Fruit fly (Drosophila melanogaster) whole organism, embryonic: Measurements from ENCODE around the gene tra.

Experiments used
- Awh ChIP-seq: fragments of 200-800 bp; sonication (Bioruptor generic); IDR thresholded peaks from 2 replicates; pipeline ENCODE4, ENCODE4 v1.3.6; 2022; ENCODE audit warnings: missing biosample characterization, missing genetic modification characterization
- CG10147 ChIP-seq: fragments of 200-800 bp; sonication (Bioruptor generic); optimal IDR thresholded peaks from 2 replicates; lab custom pipeline; 2019; ENCODE audit warnings: missing biosample characterization, mild to moderate bottlenecking, missing genetic modification characterization, moderate library complexity
- CG10267 ChIP-seq: fragments of 200-800 bp; sonication (Bioruptor generic); optimal IDR thresholded peaks from 2 replicates; lab custom pipeline; 2018; ENCODE audit warnings: missing biosample characterization, mild to moderate bottlenecking, missing genetic modification characterization, moderate library complexity
- CG10979 ChIP-seq: fragments of 200-800 bp; sonication (Bioruptor generic); optimal IDR thresholded peaks from 2 replicates; lab custom pipeline; 2018; ENCODE audit warnings: missing biosample characterization, mild to moderate bottlenecking, missing genetic modification characterization, moderate library complexity
- CG11504 ChIP-seq: fragments of 200-800 bp; sonication (Bioruptor generic); optimal IDR thresholded peaks from 3 replicates; lab custom pipeline; 2019; ENCODE audit warnings: missing biosample characterization, mild to moderate bottlenecking, missing genetic modification characterization, moderate library complexity
- CG12659 ChIP-seq: fragments of 200-800 bp; sonication (Bioruptor generic); optimal IDR thresholded peaks from 3 replicates; lab custom pipeline; 2017; ENCODE audit warnings: mild to moderate bottlenecking, missing biosample characterization, missing genetic modification reagents, missing genetic modification characterization
- CG14710 ChIP-seq: fragments of 200-800 bp; sonication (Bioruptor generic); optimal IDR thresholded peaks from 3 replicates; lab custom pipeline; 2019; ENCODE audit warnings: missing biosample characterization, mild to moderate bottlenecking, missing genetic modification characterization, moderate library complexity
- CG15269 ChIP-seq: fragments of 200-800 bp; sonication (Bioruptor generic); optimal IDR thresholded peaks from 2 replicates; lab custom pipeline; 2018; ENCODE audit warnings: missing biosample characterization, mild to moderate bottlenecking, missing genetic modification characterization, moderate library complexity
- CG15696 ChIP-seq: fragments of 200-800 bp; sonication (Bioruptor generic); optimal IDR thresholded peaks from 2 replicates; lab custom pipeline; 2019; ENCODE audit warnings: missing biosample characterization, mild to moderate bottlenecking, missing genetic modification characterization, moderate library complexity
- CG1602 ChIP-seq: fragments of 200-800 bp; sonication (Bioruptor generic); optimal IDR thresholded peaks from 3 replicates; lab custom pipeline; 2016; ENCODE audit warnings: missing biosample characterization, missing genetic modification characterization
- CG1603 ChIP-seq: fragments of 200-800 bp; sonication (Bioruptor generic); optimal IDR thresholded peaks from 2 replicates; lab custom pipeline; 2019; ENCODE audit warnings: missing biosample characterization, mild to moderate bottlenecking, missing genetic modification characterization, moderate library complexity
- CG17186 ChIP-seq: fragments of 200-800 bp; sonication (Bioruptor generic); optimal IDR thresholded peaks from 3 replicates; lab custom pipeline; 2017; ENCODE audit warnings: missing biosample characterization, missing genetic modification reagents, missing genetic modification characterization
- CG18262 ChIP-seq: fragments of 200-800 bp; optimal IDR thresholded peaks from 3 replicates; lab custom pipeline; 2019; ENCODE audit warnings: missing biosample characterization, mild to moderate bottlenecking, missing genetic modification characterization, moderate library complexity
- CG2120 ChIP-seq: fragments of 200-800 bp; sonication (Bioruptor generic); optimal IDR thresholded peaks from 3 replicates; lab custom pipeline; 2016; ENCODE audit warnings: missing biosample characterization, missing genetic modification characterization
- CG30020 ChIP-seq: fragments of 200-800 bp; optimal IDR thresholded peaks from 2 replicates; lab custom pipeline; 2019; ENCODE audit warnings: missing biosample characterization, mild to moderate bottlenecking, missing genetic modification characterization, moderate library complexity
- CG30403 ChIP-seq: fragments of 200-800 bp; sonication (Bioruptor generic); optimal IDR thresholded peaks from 3 replicates; lab custom pipeline; 2016; ENCODE audit warnings: missing biosample characterization, missing genetic modification characterization
- CG4424 ChIP-seq: fragments of 200-800 bp; sonication (Bioruptor generic); optimal IDR thresholded peaks from 3 replicates; lab custom pipeline; 2016; ENCODE audit warnings: missing biosample characterization, missing genetic modification characterization
- CG6813 ChIP-seq: fragments of 200-800 bp; sonication (Bioruptor generic); optimal IDR thresholded peaks from 2 replicates; lab custom pipeline; 2017; ENCODE audit warnings: missing biosample characterization, missing genetic modification characterization, mild to moderate bottlenecking, moderate library complexity, missing genetic modification reagents
- CG7556 ChIP-seq: fragments of 200-800 bp; sonication (Bioruptor generic); optimal IDR thresholded peaks from 2 replicates; lab custom pipeline; 2017; ENCODE audit warnings: missing biosample characterization, mild to moderate bottlenecking, missing genetic modification characterization
- CG7928 ChIP-seq: fragments of 200-800 bp; sonication (Bioruptor generic); optimal IDR thresholded peaks from 2 replicates; lab custom pipeline; 2017; ENCODE audit warnings: missing biosample characterization, mild to moderate bottlenecking, missing genetic modification characterization
- CG8924 ChIP-seq: fragments of 200-800 bp; optimal IDR thresholded peaks from 3 replicates; lab custom pipeline; 2019; ENCODE audit warnings: missing biosample characterization, mild to moderate bottlenecking, missing genetic modification characterization, moderate library complexity
- CG9727 ChIP-seq: fragments of 200-800 bp; sonication (Bioruptor generic); optimal IDR thresholded peaks from 3 replicates; lab custom pipeline; 2017; ENCODE audit warnings: missing biosample characterization, mild to moderate bottlenecking, missing genetic modification characterization
- CTCF ChIP-seq: fragments of 200-800 bp; sonication (Bioruptor generic); optimal IDR thresholded peaks from 2 replicates; lab custom pipeline; 2017; ENCODE audit warnings: missing biosample characterization, mild to moderate bottlenecking, missing genetic modification characterization, moderate library complexity
- Chrac-16 ChIP-seq: fragments of 200-800 bp; sonication (Bioruptor generic); optimal IDR thresholded peaks from 3 replicates; lab custom pipeline; 2016; ENCODE audit warnings: missing biosample characterization, missing genetic modification characterization
- CoRest ChIP-seq: fragments of 200-800 bp; sonication (Bioruptor generic); optimal IDR thresholded peaks from 3 replicates; lab custom pipeline; 2018; ENCODE audit warnings: missing biosample characterization, mild to moderate bottlenecking, missing genetic modification characterization, moderate library complexity
- Dfd ChIP-seq, 2 experiments: fragments of >200 bp; optimal IDR thresholded peaks; 2 replicates each; lab custom pipeline; 2017; ENCODE audit warnings: missing biosample characterization in 2 of 2, missing genetic modification characterization in 2 of 2
- Eip74EF ChIP-seq, 2 experiments: fragments of 200-800 bp in 1 of 2; fragments of >200 bp in 1 of 2; sonication (Bioruptor generic) in 1 of 2; optimal IDR thresholded peaks; 2 replicates each; lab custom pipeline; 2017 to 2019; ENCODE audit warnings: missing biosample characterization in 2 of 2, missing genetic modification characterization in 2 of 2, mild to moderate bottlenecking in 1 of 2, moderate library complexity in 1 of 2
- Ets65A ChIP-seq: fragments of 200-800 bp; sonication (Bioruptor generic); peaks from one replicate; lab custom pipeline; 2016; ENCODE audit warnings: missing biosample characterization, missing genetic modification characterization
- Hmr ChIP-seq: fragments of 200-800 bp; sonication (Bioruptor generic); optimal IDR thresholded peaks from 3 replicates; lab custom pipeline; 2017; ENCODE audit warnings: mild to moderate bottlenecking, missing biosample characterization, missing genetic modification reagents, missing genetic modification characterization
- Meics ChIP-seq: fragments of 200-800 bp; sonication (Bioruptor generic); optimal IDR thresholded peaks from 2 replicates; lab custom pipeline; 2017; ENCODE audit warnings: missing biosample characterization, mild to moderate bottlenecking, missing genetic modification characterization
- Myb ChIP-seq: fragments of 200-800 bp; sonication (Bioruptor generic); optimal IDR thresholded peaks from 2 replicates; lab custom pipeline; 2016; ENCODE audit warnings: missing biosample characterization, missing genetic modification characterization
- Nf-YC ChIP-seq: fragments of 200-800 bp; optimal IDR thresholded peaks from 3 replicates; lab custom pipeline; 2019; ENCODE audit warnings: missing biosample characterization, mild to moderate bottlenecking, missing genetic modification characterization, moderate library complexity
- Optix ChIP-seq: fragments of 200-800 bp; sonication (Bioruptor generic); IDR thresholded peaks from 3 replicates; pipeline ENCODE4 v1.3.6; 2022; ENCODE audit warnings: missing biosample characterization, missing genetic modification characterization
- Ptx1 ChIP-seq: fragments of 200-800 bp; sonication (Bioruptor generic); IDR thresholded peaks from 2 replicates; pipeline ENCODE4 v1.3.6; 2022; ENCODE audit warnings: missing biosample characterization, missing genetic modification characterization
- YL-1 ChIP-seq: fragments of 200-800 bp; sonication (Bioruptor generic); optimal IDR thresholded peaks from 3 replicates; lab custom pipeline; 2017; ENCODE audit warnings: missing biosample characterization, mild to moderate bottlenecking, missing genetic modification characterization
- az2 ChIP-seq: fragments of 200-800 bp; sonication (Bioruptor generic); optimal IDR thresholded peaks from 3 replicates; lab custom pipeline; 2016; ENCODE audit warnings: missing biosample characterization, missing genetic modification characterization
- dpn ChIP-seq, 2 experiments: fragments of 200-800 bp; sonication (Bioruptor generic); optimal IDR thresholded peaks; 3 replicates each; lab custom pipeline; 2016; ENCODE audit warnings: missing biosample characterization in 2 of 2, missing genetic modification characterization in 2 of 2
- en ChIP-seq: fragments of 200-800 bp; sonication (Bioruptor generic); optimal IDR thresholded peaks from 2 replicates; lab custom pipeline; 2016; ENCODE audit warnings: missing biosample characterization, missing genetic modification characterization
- exex ChIP-seq: fragments of 200-800 bp; sonication (Bioruptor generic); optimal IDR thresholded peaks from 4 replicates; lab custom pipeline; 2018; ENCODE audit warnings: missing biosample characterization, mild to moderate bottlenecking, missing genetic modification characterization, moderate library complexity
- gem ChIP-seq: fragments of 200-800 bp; sonication (Bioruptor generic); optimal IDR thresholded peaks from 2 replicates; lab custom pipeline; 2019; ENCODE audit warnings: missing biosample characterization, mild to moderate bottlenecking, missing genetic modification characterization, moderate library complexity
- gsb-n ChIP-seq: fragments of 200-800 bp; sonication (Bioruptor generic); optimal IDR thresholded peaks from 3 replicates; lab custom pipeline; 2018; ENCODE audit warnings: missing biosample characterization, mild to moderate bottlenecking, missing genetic modification characterization
- hb ChIP-seq: fragments of 200-800 bp; sonication (Bioruptor generic); IDR thresholded peaks from 3 replicates; pipeline ENCODE4 v1.3.6; 2022; ENCODE audit warnings: missing biosample characterization, missing genetic modification characterization; ENCODE audit not compliant: partially characterized antibody
- ind ChIP-seq: fragments of 200-800 bp; sonication (Bioruptor generic); optimal IDR thresholded peaks from 3 replicates; lab custom pipeline; 2016; ENCODE audit warnings: missing biosample characterization, missing genetic modification characterization
- lola ChIP-seq, 3 experiments: fragments of >200 bp in 2 of 3; fragments of 200-800 bp in 1 of 3; sonication (Bioruptor generic) in 1 of 3; optimal IDR thresholded peaks; 2 replicates each; lab custom pipeline; 2017 to 2019; ENCODE audit warnings: missing biosample characterization in 3 of 3, missing genetic modification characterization in 3 of 3, mild to moderate bottlenecking in 1 of 3, moderate library complexity in 1 of 3
- luna ChIP-seq: fragments of 200-800 bp; sonication (Bioruptor generic); optimal IDR thresholded peaks from 2 replicates; lab custom pipeline; 2016; ENCODE audit warnings: missing biosample characterization, missing genetic modification characterization
- sens ChIP-seq: fragments of 200-800 bp; sonication (Bioruptor generic); peaks from one replicate; lab custom pipeline; 2016; ENCODE audit warnings: missing biosample characterization, missing genetic modification characterization
- sima ChIP-seq: fragments of 200-800 bp; sonication (Bioruptor generic); optimal IDR thresholded peaks from 2 replicates; lab custom pipeline; 2016; ENCODE audit warnings: missing biosample characterization, missing genetic modification characterization
- trem ChIP-seq: fragments of 200-800 bp; optimal IDR thresholded peaks from 3 replicates; lab custom pipeline; 2019; ENCODE audit warnings: missing biosample characterization, mild to moderate bottlenecking, missing genetic modification characterization, moderate library complexity
- ttk ChIP-seq: fragments of 200-800 bp; sonication (Bioruptor generic); IDR thresholded peaks from 2 replicates; pipeline ENCODE4 v2.1.2; 2022; ENCODE audit warnings: missing biosample characterization, missing genetic modification characterization
- unc-4 ChIP-seq: fragments of 200-800 bp; sonication (Bioruptor generic); IDR thresholded peaks from 2 replicates; pipeline ENCODE4 v1.3.6; 2022; ENCODE audit warnings: missing biosample characterization, missing genetic modification characterization; ENCODE audit not compliant: partially characterized antibody
- unpg ChIP-seq: fragments of 200-800 bp; sonication (Bioruptor generic); optimal IDR thresholded peaks from 3 replicates; lab custom pipeline; 2018; ENCODE audit warnings: missing biosample characterization, mild to moderate bottlenecking, missing genetic modification characterization, moderate library complexity

The tra gene

DNA sequence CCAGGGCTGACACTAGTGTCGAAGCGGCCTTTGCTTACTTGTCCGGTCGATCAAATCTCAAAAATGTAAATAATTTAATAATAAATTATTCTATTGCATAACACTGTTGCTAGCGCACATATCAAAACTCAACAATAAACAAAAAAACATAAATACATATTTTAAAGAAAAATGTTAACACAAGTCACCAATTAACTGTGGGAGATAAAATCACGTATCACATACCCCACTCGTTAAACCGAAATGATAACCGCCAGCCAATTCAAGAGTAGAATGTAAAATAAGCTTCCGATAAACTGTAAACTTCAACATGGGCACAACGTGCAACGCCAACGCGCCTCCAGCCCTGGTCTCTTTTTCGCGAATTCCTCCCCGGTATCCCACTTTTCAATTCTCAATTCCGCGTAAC is 11.9 kb upstream of the tra start, which contains the start of gene Arts (continued):
- TF ChIP-seq hb (GFP tag; lab: Robert Waterston, UW) (no peak), CG10979 (tag; lab: Kevin White, UChicago) (peak; percentile 39), CG18262 (tag; lab: Kevin White, UChicago) (peak; percentile 54), CG7928 (GFP tag; lab: Kevin White, UChicago) (peak; percentile 89), Dfd (GFP tag; optimal IDR thresholded peaks at IDR 0.05; lab: Kevin White, UChicago) (no peak), CG11504 (tag; lab: Kevin White, UChicago) (peak; percentile 42), CG2120 (peak; percentile 46), CG30020 (tag; lab: Kevin White, UChicago) (peak; percentile 32), CG9727 (peak; percentile 49), unc-4 (no peak), unpg (GFP tag; lab: Kevin White, UChicago) (peak; percentile 12), CG8924 (tag; lab: Kevin White, UChicago) (peak; percentile 20), exex (tag; lab: Kevin White, UChicago) (peak; percentile 32), CG7556 (GFP tag; lab: Kevin White, UChicago) (no peak), Hmr (peak; percentile 9), CG4424 (GFP tag; lab: Kevin White, UChicago) (peak; percentile 41), CG1602 (GFP tag; lab: Kevin White, UChicago) (peak; percentile 10), en (GFP tag; lab: Kevin White, UChicago) (no peak), Myb (GFP tag; lab: Kevin White, UChicago) (peak; percentile 60), Optix (GFP tag; lab: Robert Waterston, UW) (no peak), CG14710 (tag; lab: Kevin White, UChicago) (peak; percentile 51), luna (GFP tag; lab: Kevin White, UChicago) (no peak), YL-1 (GFP tag; lab: Kevin White, UChicago) (peak; percentile 17), dpn (GFP tag; optimal IDR thresholded peaks at IDR 0.05; lab: Kevin White, UChicago) (peak in 1 of 2 experiments; percentile 7), CG17186 (GFP tag; lab: Kevin White, UChicago) (peak; percentile 36), az2 (GFP tag; lab: Kevin White, UChicago) (peak; percentile 2), Awh (GFP tag; lab: Robert Waterston, UW) (no peak), CG6813 (no peak), ind (GFP tag; lab: Kevin White, UChicago) (peak; percentile 4), Eip74EF (GFP tag; optimal IDR thresholded peaks at IDR 0.05; lab: Kevin White, UChicago) (no peak), sima (no peak), Chrac-16 (GFP tag; lab: Kevin White, UChicago) (peak; percentile 25), CoRest (peak; percentile 36), CG30403 (GFP tag; lab: Kevin White, UChicago) (peak; percentile 20), Ptx1 (GFP tag; lab: Robert Waterston, UW) (no peak), CG10267 (peak; percentile 28), Meics (GFP tag; lab: Kevin White, UChicago) (peak; percentile 15), sens (peak; percentile 66), Ets65A (peak; percentile 68), ttk (GFP tag; lab: Robert Waterston, UW) (no peak), lola (GFP tag; optimal IDR thresholded peaks at IDR 0.05; lab: Kevin White, UChicago) (peak in 1 of 3 experiments; percentile 45), Nf-YC (tag; lab: Kevin White, UChicago) (peak; percentile 40), CTCF (GFP tag; lab: Kevin White, UChicago) (peak; percentile 67), CG12659 (GFP tag; lab: Kevin White, UChicago) (peak; percentile 73), trem (tag; lab: Kevin White, UChicago) (peak; percentile 53), CG15269 (tag; lab: Kevin White, UChicago) (peak; percentile 31), CG10147 (GFP tag; lab: Kevin White, UChicago) (peak; percentile 43), CG15696 (tag; lab: Kevin White, UChicago) (peak; percentile 32), gem (tag; lab: Kevin White, UChicago) (peak; percentile 45), gsb-n (peak; percentile 2), CG1603 (tag; lab: Kevin White, UChicago) (peak; percentile 18)
